Fruit fly (Drosophila melanogaster) whole organism, embryonic: ENCODE measurements around the gene CG42538.

Experiments used
- CG10267 ChIP-seq: fragments of 200-800 bp; sonication (Bioruptor generic); optimal IDR thresholded peaks from 2 replicates; lab custom pipeline; 2018; ENCODE audit warnings: missing biosample characterization, mild to moderate bottlenecking, missing genetic modification characterization, moderate library complexity
- CG10321 ChIP-seq: fragments of 200-800 bp; sonication (Bioruptor generic); IDR thresholded peaks from 2 replicates; pipeline ENCODE4 v1.3.6; 2022; ENCODE audit warnings: missing biosample characterization, missing genetic modification characterization
- CG10366 ChIP-seq: fragments of 200-800 bp; sonication (Bioruptor generic); IDR thresholded peaks from 2 replicates; pipeline ENCODE4 v1.3.6; 2022; ENCODE audit warnings: missing biosample characterization, missing genetic modification characterization
- CG10654 ChIP-seq: fragments of 200-800 bp; sonication (Bioruptor generic); optimal IDR thresholded peaks from 2 replicates; lab custom pipeline; 2016; ENCODE audit warnings: missing biosample characterization, missing genetic modification characterization
- CG10979 ChIP-seq: fragments of 200-800 bp; sonication (Bioruptor generic); optimal IDR thresholded peaks from 2 replicates; lab custom pipeline; 2018; ENCODE audit warnings: missing biosample characterization, mild to moderate bottlenecking, missing genetic modification characterization, moderate library complexity
- CG11723 ChIP-seq: fragments of 200-800 bp; sonication (Bioruptor generic); optimal IDR thresholded peaks from 2 replicates; lab custom pipeline; 2017; ENCODE audit warnings: missing biosample characterization, mild to moderate bottlenecking, missing genetic modification characterization
- CG12155 ChIP-seq: fragments of 200-800 bp; sonication (Bioruptor generic); optimal IDR thresholded peaks from 3 replicates; lab custom pipeline; 2016; ENCODE audit warnings: missing biosample characterization, missing genetic modification characterization
- CG12236 ChIP-seq: fragments of 200-800 bp; sonication (Bioruptor generic); optimal IDR thresholded peaks from 2 replicates; lab custom pipeline; 2016; ENCODE audit warnings: missing biosample characterization, missing genetic modification characterization
- CG1233 ChIP-seq: fragments of 200-800 bp; sonication (Bioruptor generic); optimal IDR thresholded peaks from 4 replicates; lab custom pipeline; 2018; ENCODE audit warnings: missing biosample characterization, mild to moderate bottlenecking, missing genetic modification characterization
- CG12942 ChIP-seq: fragments of 200-800 bp; sonication (Bioruptor generic); optimal IDR thresholded peaks from 3 replicates; lab custom pipeline; 2016; ENCODE audit warnings: missing biosample characterization, missing genetic modification characterization
- CG17328 ChIP-seq: fragments of 200-800 bp; sonication (Bioruptor generic); IDR thresholded peaks from 2 replicates; pipeline ENCODE4 v1.3.6; 2022; ENCODE audit warnings: missing biosample characterization, missing genetic modification characterization
- CG17361 ChIP-seq: fragments of 200-800 bp; sonication (Bioruptor generic); IDR thresholded peaks from 3 replicates; pipeline ENCODE4 v1.3.6; 2022; ENCODE audit warnings: missing biosample characterization, missing genetic modification characterization
- CG2129 ChIP-seq: fragments of 200-800 bp; sonication (Bioruptor generic); IDR thresholded peaks from 2 replicates; pipeline ENCODE4 v1.3.6; 2022; ENCODE audit warnings: missing biosample characterization, missing genetic modification characterization; ENCODE audit not compliant: partially characterized antibody
- CG34376 ChIP-seq: fragments of 200-800 bp; sonication (Bioruptor generic); optimal IDR thresholded peaks from 2 replicates; lab custom pipeline; 2018; ENCODE audit warnings: missing biosample characterization, mild to moderate bottlenecking, missing genetic modification characterization
- CG3847 ChIP-seq: fragments of 200-800 bp; sonication (Bioruptor generic); IDR thresholded peaks from 2 replicates; pipeline ENCODE4 v1.3.6; 2022; ENCODE audit warnings: missing biosample characterization, missing genetic modification characterization
- CG4707 ChIP-seq: fragments of 200-800 bp; sonication (Bioruptor generic); optimal IDR thresholded peaks from 2 replicates; lab custom pipeline; 2018; ENCODE audit warnings: missing biosample characterization, mild to moderate bottlenecking, missing genetic modification characterization, moderate library complexity
- CG7745 ChIP-seq: fragments of 200-800 bp; sonication (Bioruptor generic); optimal IDR thresholded peaks from 2 replicates; lab custom pipeline; 2018; ENCODE audit warnings: missing biosample characterization, mild to moderate bottlenecking, missing genetic modification characterization, moderate library complexity
- CG7963 ChIP-seq: fragments of 200-800 bp; sonication (Bioruptor generic); IDR thresholded peaks from 3 replicates; pipeline ENCODE4 v1.3.6; 2022; ENCODE audit warnings: missing biosample characterization, missing genetic modification characterization; ENCODE audit not compliant: partially characterized antibody
- CG8388 ChIP-seq: fragments of 200-800 bp; sonication (Bioruptor generic); optimal IDR thresholded peaks from 2 replicates; lab custom pipeline; 2019; ENCODE audit warnings: missing biosample characterization, mild to moderate bottlenecking, missing genetic modification characterization, moderate library complexity
- CG8478 ChIP-seq: fragments of >200 bp; optimal IDR thresholded peaks from 2 replicates; lab custom pipeline; 2018
- CG9727 ChIP-seq: fragments of 200-800 bp; sonication (Bioruptor generic); optimal IDR thresholded peaks from 3 replicates; lab custom pipeline; 2017; ENCODE audit warnings: missing biosample characterization, mild to moderate bottlenecking, missing genetic modification characterization
- E2f2 ChIP-seq: fragments of 200-800 bp; sonication (Bioruptor generic); IDR thresholded peaks from 2 replicates; pipeline ENCODE4 v1.3.6; 2022; ENCODE audit warnings: missing biosample characterization, missing genetic modification characterization
- Fer2 ChIP-seq: fragments of 200-800 bp; sonication (Bioruptor generic); optimal IDR thresholded peaks from 2 replicates; lab custom pipeline; 2018; ENCODE audit warnings: missing biosample characterization, mild to moderate bottlenecking, missing genetic modification characterization, moderate library complexity
- Hr39 ChIP-seq: fragments of >200 bp; optimal IDR thresholded peaks from 2 replicates; lab custom pipeline; 2017
- MTF-1 ChIP-seq: fragments of 200-800 bp; sonication (Bioruptor generic); optimal IDR thresholded peaks from 2 replicates; lab custom pipeline; 2018; ENCODE audit warnings: missing biosample characterization, mild to moderate bottlenecking, missing genetic modification characterization, borderline replicate concordance
- Opbp ChIP-seq: fragments of 200-800 bp; sonication (Bioruptor generic); IDR thresholded peaks from 3 replicates; pipeline ENCODE4 v1.3.6; 2022; ENCODE audit warnings: missing biosample characterization, missing genetic modification characterization; ENCODE audit not compliant: partially characterized antibody
- Rx ChIP-seq: fragments of 200-800 bp; sonication (Bioruptor generic); IDR thresholded peaks from 2 replicates; pipeline ENCODE4 v1.3.6; 2022; ENCODE audit warnings: missing biosample characterization, missing genetic modification characterization
- Sry-δ ChIP-seq: fragments of 200-800 bp; sonication (Bioruptor generic); optimal IDR thresholded peaks from 2 replicates; lab custom pipeline; 2016; ENCODE audit warnings: missing biosample characterization, missing genetic modification characterization
- al ChIP-seq: fragments of 200-800 bp; sonication (Bioruptor generic); IDR thresholded peaks from 2 replicates; pipeline ENCODE4 v1.3.6; 2022; ENCODE audit warnings: missing biosample characterization, missing genetic modification characterization
- bigmax ChIP-seq: fragments of 200-800 bp; sonication (Bioruptor generic); optimal IDR thresholded peaks from 2 replicates; lab custom pipeline; 2018; ENCODE audit warnings: missing biosample characterization, mild to moderate bottlenecking, missing genetic modification characterization
- bsh ChIP-seq, 2 experiments: fragments of 200-800 bp; sonication (Bioruptor generic); optimal IDR thresholded peaks; 2 replicates each; lab custom pipeline; 2017 to 2018; ENCODE audit warnings: mild to moderate bottlenecking in 2 of 2, missing biosample characterization in 2 of 2, missing genetic modification characterization in 2 of 2, moderate library complexity in 1 of 2
- cad ChIP-seq: fragments of >200 bp; optimal IDR thresholded peaks from 2 replicates; lab custom pipeline; 2017; ENCODE audit warnings: missing biosample characterization, missing genetic modification characterization
- crc ChIP-seq: fragments of 200-800 bp; sonication (Bioruptor generic); optimal IDR thresholded peaks from 2 replicates; lab custom pipeline; 2016; ENCODE audit warnings: missing biosample characterization, missing genetic modification characterization
- dan ChIP-seq: fragments of 200-800 bp; sonication (Bioruptor generic); IDR thresholded peaks from 2 replicates; pipeline ENCODE4 v1.3.6; 2022; ENCODE audit warnings: missing biosample characterization, missing genetic modification characterization
- dmrt11E ChIP-seq: fragments of 200-800 bp; sonication (Bioruptor generic); optimal IDR thresholded peaks from 3 replicates; lab custom pipeline; 2018; ENCODE audit warnings: missing biosample characterization, mild to moderate bottlenecking, missing genetic modification characterization, moderate library complexity
- ewg ChIP-seq: fragments of 200-800 bp; sonication (Bioruptor generic); optimal IDR thresholded peaks from 3 replicates; lab custom pipeline; 2017; ENCODE audit warnings: mild to moderate bottlenecking, missing biosample characterization, missing genetic modification reagents, missing genetic modification characterization
- fd102C ChIP-seq: fragments of 200-800 bp; sonication (Bioruptor generic); optimal IDR thresholded peaks from 2 replicates; lab custom pipeline; 2018; ENCODE audit warnings: missing biosample characterization, mild to moderate bottlenecking, missing genetic modification characterization, moderate library complexity
- fd96Cb ChIP-seq: fragments of 200-800 bp; sonication (Bioruptor generic); optimal IDR thresholded peaks from 2 replicates; lab custom pipeline; 2018; ENCODE audit warnings: missing biosample characterization, mild to moderate bottlenecking, missing genetic modification characterization, moderate library complexity
- fu2 ChIP-seq: fragments of 200-800 bp; sonication (Bioruptor generic); optimal IDR thresholded peaks from 2 replicates; lab custom pipeline; 2016; ENCODE audit warnings: missing biosample characterization, missing genetic modification characterization
- grau ChIP-seq: fragments of 200-800 bp; optimal IDR thresholded peaks from 3 replicates; lab custom pipeline; 2019; ENCODE audit warnings: missing biosample characterization, mild to moderate bottlenecking, missing genetic modification characterization, moderate library complexity
- gro ChIP-seq: fragments of 200-800 bp; sonication (Bioruptor generic); optimal IDR thresholded peaks from 2 replicates; lab custom pipeline; 2016; ENCODE audit warnings: missing biosample characterization, missing genetic modification characterization
- knrl ChIP-seq: fragments of 200-800 bp; sonication (Bioruptor generic); IDR thresholded peaks from 3 replicates; pipeline ENCODE4 v1.3.6; 2022; ENCODE audit warnings: missing biosample characterization, missing genetic modification characterization; ENCODE audit not compliant: partially characterized antibody
- lab ChIP-seq: fragments of 200-800 bp; sonication (Bioruptor generic); optimal IDR thresholded peaks from 3 replicates; lab custom pipeline; 2017; ENCODE audit warnings: missing biosample characterization, missing genetic modification characterization, mild to moderate bottlenecking, moderate library complexity, missing genetic modification reagents
- lola ChIP-seq, 3 experiments: fragments of >200 bp in 2 of 3; fragments of 200-800 bp in 1 of 3; sonication (Bioruptor generic) in 1 of 3; optimal IDR thresholded peaks; 2 replicates each; lab custom pipeline; 2017 to 2019; ENCODE audit warnings: missing biosample characterization in 3 of 3, missing genetic modification characterization in 3 of 3, mild to moderate bottlenecking in 1 of 3, moderate library complexity in 1 of 3
- mirr ChIP-seq: fragments of 200-800 bp; sonication (Bioruptor generic); optimal IDR thresholded peaks from 3 replicates; lab custom pipeline; 2018; ENCODE audit warnings: missing biosample characterization, mild to moderate bottlenecking, missing genetic modification characterization
- pho ChIP-seq: fragments of 200-800 bp; sonication (Bioruptor generic); optimal IDR thresholded peaks from 2 replicates; lab custom pipeline; 2016; ENCODE audit warnings: missing biosample characterization, missing genetic modification characterization
- sc ChIP-seq, 3 experiments: fragments of >200 bp in 2 of 3; fragments of 200-800 bp in 1 of 3; sonication (Bioruptor generic) in 1 of 3; optimal IDR thresholded peaks; 2 replicates in 2 of 3; 3 replicates in 1 of 3; lab custom pipeline; 2017; ENCODE audit warnings: mild to moderate bottlenecking in 1 of 3, missing biosample characterization in 1 of 3, missing genetic modification characterization in 1 of 3, missing genetic modification reagents in 1 of 3
- sd ChIP-seq: fragments of 200-800 bp; sonication (Bioruptor generic); optimal IDR thresholded peaks from 3 replicates; lab custom pipeline; 2018; ENCODE audit warnings: missing biosample characterization, mild to moderate bottlenecking, missing genetic modification characterization, moderate library complexity
- sisA ChIP-seq: fragments of 200-800 bp; sonication (Bioruptor generic); IDR thresholded peaks from 2 replicates; pipeline ENCODE4 v1.3.6; 2022; ENCODE audit warnings: missing biosample characterization, missing genetic modification characterization
- sr ChIP-seq: fragments of 200-800 bp; sonication (Bioruptor generic); IDR thresholded peaks from 3 replicates; pipeline ENCODE4 v1.3.6; 2022; ENCODE audit warnings: missing biosample characterization, missing genetic modification characterization
- tin ChIP-seq: fragments of 200-800 bp; sonication (Bioruptor generic); optimal IDR thresholded peaks from 3 replicates; lab custom pipeline; 2016; ENCODE audit warnings: missing biosample characterization, missing genetic modification characterization

CG42538 gene

DNA sequence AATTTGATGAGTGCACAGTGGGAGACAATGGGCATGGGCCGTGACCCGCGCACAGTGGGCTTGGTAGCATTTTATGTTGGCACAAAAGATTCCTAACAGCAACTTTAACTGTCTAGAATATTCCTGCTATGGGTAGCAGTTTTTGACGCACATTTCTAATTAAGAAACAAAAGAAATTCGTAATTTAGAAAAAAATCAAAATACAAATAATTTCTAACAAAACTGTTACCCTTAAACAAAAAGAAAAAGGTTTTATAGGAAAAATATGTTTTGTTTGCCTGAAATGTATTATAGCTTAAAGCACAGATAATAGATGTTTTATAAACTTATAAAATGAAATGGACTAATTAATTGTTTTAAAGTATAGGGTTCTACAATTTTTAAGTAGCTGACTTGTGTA is 17.4 kb upstream of the CG42538 start (continued):
- TF ChIP-seq sr (GFP tag; lab: Robert Waterston, UW) (no peak), lab (no peak), fd96Cb (tag; lab: Kevin White, UChicago) (peak; percentile 36), bigmax (GFP tag; lab: Kevin White, UChicago) (no peak), CG1233 (GFP tag; lab: Kevin White, UChicago) (no peak), gro (no peak), CG10366 (no peak), mirr (GFP tag; lab: Kevin White, UChicago) (no peak), ewg (GFP tag; lab: Kevin White, UChicago) (no peak), CG10654 (no peak), fu2 (GFP tag; lab: Kevin White, UChicago) (no peak), crc (GFP tag; lab: Kevin White, UChicago) (no peak), Sry-δ (GFP tag; lab: Kevin White, UChicago) (no peak), CG12155 (GFP tag; lab: Kevin White, UChicago) (no peak), dan (GFP tag; lab: Robert Waterston, UW) (no peak), CG17361 (GFP tag; lab: Robert Waterston, UW) (peak; percentile 70; the same call in 2 of the 3 replicates), Opbp (GFP tag; lab: Robert Waterston, UW) (no peak), CG17328 (GFP tag; lab: Robert Waterston, UW) (no peak), knrl (GFP tag; lab: Robert Waterston, UW) (no peak), grau (tag; lab: Kevin White, UChicago) (no peak), CG34376 (GFP tag; lab: Kevin White, UChicago) (no peak), cad (GFP tag; lab: Kevin White, UChicago) (no peak), CG7963 (no peak), CG9727 (GFP tag; lab: Kevin White, UChicago) (peak; percentile 23), al (GFP tag; lab: Robert Waterston, UW) (no peak), CG8478 (lab: Kevin White, UChicago) (no peak), lola (GFP tag; optimal IDR thresholded peaks at IDR 0.05; lab: Kevin White, UChicago) (peak in 1 of 3 experiments; percentile 64), CG3847 (GFP tag; lab: Robert Waterston, UW) (no peak), CG12236 (GFP tag; lab: Kevin White, UChicago) (no peak), CG12942 (GFP tag; lab: Kevin White, UChicago) (no peak), bsh (GFP tag; optimal IDR thresholded peaks at IDR 0.05; lab: Kevin White, UChicago) (no peak), MTF-1 (no peak), sisA (no peak), pho (no peak), E2f2 (GFP tag; lab: Robert Waterston, UW) (no peak), sc (optimal IDR thresholded peaks at IDR 0.05; lab: Kevin White, UChicago) (no peak), sc (GFP tag; optimal IDR thresholded peaks at IDR 0.05; lab: Kevin White, UChicago) (no peak), CG8388 (GFP tag; lab: Kevin White, UChicago) (peak; percentile 1), CG10321 (no peak), CG2129 (GFP tag; lab: Robert Waterston, UW) (no peak), CG10267 (peak; percentile 46), Fer2 (no peak), tin (GFP tag; lab: Kevin White, UChicago) (peak; percentile 3), CG7745 (tag; lab: Kevin White, UChicago) (no peak), fd102C (GFP tag; lab: Kevin White, UChicago) (no peak), CG11723 (GFP tag; lab: Kevin White, UChicago) (no peak), CG10979 (tag; lab: Kevin White, UChicago) (peak; percentile 43), CG4707 (GFP tag; lab: Kevin White, UChicago) (peak; percentile 67), Hr39 (no peak), Rx (no peak), dmrt11E (peak; percentile 43), sd (tag; lab: Kevin White, UChicago) (no peak)
